Worm (Caenorhabditis elegans) whole organism, young adult: ENCODE data around the gene str-93.

Experiments used
- B0261.1 ChIP-seq: sonication (generic microtip); optimal IDR thresholded peaks from 2 replicates; lab custom pipeline; 2016; ENCODE audit warnings: mild to moderate bottlenecking, missing genetic modification characterization, moderate library complexity, missing compliant biosample characterization
- F23B12.7 ChIP-seq: sonication (generic microtip); optimal IDR thresholded peaks from 2 replicates; lab custom pipeline; 2017; ENCODE audit warnings: missing genetic modification characterization, mild to moderate bottlenecking, missing compliant biosample characterization, antibody characterized with exemption, moderate library complexity; ENCODE audit not compliant: insufficient read depth
- F49E8.2 ChIP-seq: sonication (generic microtip); optimal IDR thresholded peaks from 3 replicates; lab custom pipeline; 2017; ENCODE audit warnings: missing genetic modification characterization, mild to moderate bottlenecking, missing compliant biosample characterization, antibody characterized with exemption, moderate library complexity; ENCODE audit not compliant: insufficient read depth
- T07F8.4 ChIP-seq: sonication (generic microtip); optimal IDR thresholded peaks from 2 replicates; lab custom pipeline; 2016; ENCODE audit warnings: mild to moderate bottlenecking, missing genetic modification characterization, moderate library complexity, missing compliant biosample characterization
- Y56A3A.18 ChIP-seq: fragments of 200-800 bp; sonication (Bioruptor generic); IDR thresholded peaks from 2 replicates; pipeline ENCODE4 v1.3.6; 2022; ENCODE audit warnings: missing genetic modification reagents, missing genetic modification characterization, missing compliant biosample characterization
- Y79H2A.3 ChIP-seq: fragments of 200-800 bp; sonication (Bioruptor generic); conservative IDR thresholded peaks from 2 replicates; pipeline ENCODE4 v1.3.6; 2022; ENCODE audit warnings: missing genetic modification reagents, missing genetic modification characterization, missing compliant biosample characterization
- akir-1 ChIP-seq: fragments of 200-800 bp; sonication (Bioruptor generic); optimal IDR thresholded peaks from 2 replicates; lab custom pipeline; 2018; ENCODE audit warnings: mild to moderate bottlenecking, missing genetic modification characterization, moderate library complexity, missing compliant biosample characterization
- atf-7 ChIP-seq: sonication (generic microtip); optimal IDR thresholded peaks from 2 replicates; lab custom pipeline; 2017; ENCODE audit warnings: mild to moderate bottlenecking, missing genetic modification characterization, missing compliant biosample characterization
- attf-3 ChIP-seq: fragments of 200-800 bp; sonication (Bioruptor generic); conservative IDR thresholded peaks from 2 replicates; pipeline ENCODE4 v1.3.6; 2022; ENCODE audit warnings: missing genetic modification reagents, missing genetic modification characterization, missing compliant biosample characterization
- attf-5 ChIP-seq: fragments of 200-800 bp; sonication (Bioruptor generic); optimal IDR thresholded peaks from 2 replicates; lab custom pipeline; 2018; ENCODE audit warnings: mild to moderate bottlenecking, missing genetic modification characterization, missing compliant biosample characterization
- attf-6 ChIP-seq: fragments of 200-800 bp; sonication (Bioruptor generic); IDR thresholded peaks from 2 replicates; pipeline ENCODE4 v1.3.6; 2022; ENCODE audit warnings: missing genetic modification reagents, missing genetic modification characterization, missing compliant biosample characterization
- ceh-40 ChIP-seq: fragments of 200-800 bp; sonication (Bioruptor generic); IDR thresholded peaks from 2 replicates; pipeline ENCODE4 v1.3.6; 2022; ENCODE audit warnings: missing genetic modification characterization, missing compliant biosample characterization
- ceh-79 ChIP-seq: sonication (generic microtip); optimal IDR thresholded peaks from 2 replicates; lab custom pipeline; 2017; ENCODE audit warnings: mild to moderate bottlenecking, missing genetic modification characterization, missing compliant biosample characterization
- egl-18 ChIP-seq: fragments of 200-800 bp; sonication (Bioruptor generic); IDR thresholded peaks from 2 replicates; pipeline ENCODE4 v1.3.6; 2022; ENCODE audit warnings: missing genetic modification reagents, missing genetic modification characterization, missing compliant biosample characterization
- ets-4 ChIP-seq: fragments of 200-800 bp; sonication (Bioruptor generic); optimal IDR thresholded peaks from 2 replicates; lab custom pipeline; 2018; ENCODE audit warnings: mild to moderate bottlenecking, missing genetic modification characterization, missing compliant biosample characterization
- gei-17 ChIP-seq: fragments of 200-800 bp; sonication (Bioruptor generic); optimal IDR thresholded peaks from 2 replicates; lab custom pipeline; 2018; ENCODE audit warnings: mild to moderate bottlenecking, missing genetic modification characterization, missing compliant biosample characterization
- hsf-1 ChIP-seq: fragments of 200-800 bp; sonication (Bioruptor generic); IDR thresholded peaks from 2 replicates; pipeline ENCODE4 v1.3.6; 2022; ENCODE audit warnings: missing genetic modification reagents, missing genetic modification characterization, missing compliant biosample characterization
- let-607 ChIP-seq, 2 experiments: fragments of 200-800 bp in 1 of 2; sonication (Bioruptor generic) in 1 of 2; sonication (generic microtip) in 1 of 2; optimal IDR thresholded peaks; 2 replicates each; lab custom pipeline; 2016 to 2018; ENCODE audit warnings: mild to moderate bottlenecking in 2 of 2, missing compliant biosample characterization in 2 of 2, missing genetic modification characterization in 2 of 2, moderate library complexity in 2 of 2, missing genotype in 1 of 2
- lin-26 ChIP-seq: fragments of 200-800 bp; sonication (Bioruptor generic); IDR thresholded peaks from 2 replicates; pipeline ENCODE4 v1.3.6; 2022; ENCODE audit warnings: missing genetic modification reagents, missing genetic modification characterization, missing compliant biosample characterization
- madf-10 ChIP-seq: sonication (generic microtip); optimal IDR thresholded peaks from 2 replicates; lab custom pipeline; 2016; ENCODE audit warnings: mild to moderate bottlenecking, missing genetic modification characterization, missing compliant biosample characterization
- mes-4 ChIP-seq: sonication (generic microtip); optimal IDR thresholded peaks from 2 replicates; lab custom pipeline; 2016; ENCODE audit warnings: missing genotype, missing genetic modification characterization, missing compliant biosample characterization
- mxl-1 ChIP-seq: sonication (generic microtip); optimal IDR thresholded peaks from 2 replicates; lab custom pipeline; 2016; ENCODE audit warnings: missing genetic modification characterization, missing compliant biosample characterization
- nhr-27 ChIP-seq: fragments of 200-800 bp; sonication (Bioruptor generic); optimal IDR thresholded peaks from 2 replicates; lab custom pipeline; 2018; ENCODE audit warnings: mild to moderate bottlenecking, missing genetic modification characterization, moderate library complexity, missing compliant biosample characterization
- nhr-90 ChIP-seq: sonication (generic microtip); optimal IDR thresholded peaks from 2 replicates; lab custom pipeline; 2016; ENCODE audit warnings: missing genotype, mild to moderate bottlenecking, missing genetic modification characterization, missing compliant biosample characterization
- pbrm-1 ChIP-seq: fragments of 200-800 bp; sonication (Bioruptor generic); IDR thresholded peaks from 2 replicates; pipeline ENCODE4 v1.3.6; 2022; ENCODE audit warnings: missing genetic modification reagents, missing genetic modification characterization, missing compliant biosample characterization
- sea-2 ChIP-seq: fragments of 200-800 bp; sonication (Bioruptor generic); IDR thresholded peaks from 2 replicates; pipeline ENCODE4 v1.3.6; 2022; ENCODE audit warnings: missing genetic modification characterization, missing compliant biosample characterization
- snpc-1.3 ChIP-seq: sonication (generic microtip); optimal IDR thresholded peaks from 2 replicates; lab custom pipeline; 2017; ENCODE audit warnings: missing genetic modification characterization, mild to moderate bottlenecking, missing compliant biosample characterization, antibody characterized with exemption, moderate library complexity, missing genotype, missing genetic modification reagents; ENCODE audit not compliant: insufficient read depth
- somi-1 ChIP-seq: fragments of 200-800 bp; sonication (Bioruptor generic); optimal IDR thresholded peaks from 2 replicates; lab custom pipeline; 2018; ENCODE audit warnings: mild to moderate bottlenecking, missing genetic modification characterization, missing compliant biosample characterization
- tbx-9 ChIP-seq: sonication (generic microtip); optimal IDR thresholded peaks from 2 replicates; lab custom pipeline; 2016; ENCODE audit warnings: borderline replicate concordance, missing genetic modification characterization, inconsistent platforms, missing compliant biosample characterization
- unc-130 ChIP-seq: sonication (generic microtip); optimal IDR thresholded peaks from 2 replicates; lab custom pipeline; 2016; ENCODE audit warnings: missing genetic modification reagents, missing genetic modification characterization, missing compliant biosample characterization
- xnd-1 ChIP-seq: sonication (generic microtip); optimal IDR thresholded peaks from 2 replicates; lab custom pipeline; 2016; ENCODE audit warnings: missing genotype, missing genetic modification reagents, missing genetic modification characterization, missing compliant biosample characterization
- zfh-2 ChIP-seq: fragments of 200-800 bp; sonication (Bioruptor generic); conservative IDR thresholded peaks from 2 replicates; pipeline ENCODE4 v1.3.6; 2022; ENCODE audit warnings: missing genetic modification reagents, missing genetic modification characterization, missing compliant biosample characterization
- zim-3 ChIP-seq: sonication (generic microtip); optimal IDR thresholded peaks from 2 replicates; lab custom pipeline; 2017; ENCODE audit warnings: mild to moderate bottlenecking, missing genetic modification characterization, moderate library complexity, missing compliant biosample characterization
- ztf-18 ChIP-seq: sonication (generic microtip); optimal IDR thresholded peaks from 2 replicates; lab custom pipeline; 2016; ENCODE audit warnings: missing genotype, mild to moderate bottlenecking, missing genetic modification characterization, missing compliant biosample characterization
- ztf-22 ChIP-seq: fragments of 200-800 bp; sonication (Bioruptor generic); optimal IDR thresholded peaks from 2 replicates; lab custom pipeline; 2018; ENCODE audit warnings: mild to moderate bottlenecking, missing genetic modification characterization, moderate library complexity, missing compliant biosample characterization
- ztf-28 ChIP-seq: fragments of 200-800 bp; sonication (Bioruptor generic); IDR thresholded peaks from 2 replicates; pipeline ENCODE4 v1.3.6; 2022; ENCODE audit warnings: missing genetic modification reagents, missing genetic modification characterization, missing compliant biosample characterization
- ztf-3 ChIP-seq: fragments of 200-800 bp; sonication (Bioruptor generic); optimal IDR thresholded peaks from 2 replicates; lab custom pipeline; 2018; ENCODE audit warnings: mild to moderate bottlenecking, missing genetic modification characterization, missing compliant biosample characterization

Gene str-93

DNA sequence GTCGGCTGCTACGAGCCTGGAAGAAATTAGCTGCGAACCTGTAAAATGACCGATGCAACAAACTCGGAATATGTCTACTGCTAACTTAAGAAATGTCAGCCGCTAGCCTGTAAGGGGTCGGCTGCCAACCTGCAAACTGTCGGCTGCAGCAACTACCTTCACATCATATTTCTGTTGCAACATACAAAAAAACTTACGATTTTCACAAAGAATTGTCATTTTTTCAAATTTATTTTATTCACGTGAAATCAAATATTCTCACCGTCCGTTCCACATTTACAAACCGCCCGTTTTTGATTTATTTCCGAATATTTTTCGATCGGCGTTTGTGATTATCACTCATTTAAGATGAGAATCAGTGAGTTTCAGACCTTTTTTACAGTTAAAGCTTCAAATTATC, 26.4 kb upstream of the str-93 start, which contains the start of gene Y26G10.6:
Gene Y26G10.6 (plus strand): TSS at position 301 of the 400 bp plus-strand sequence.
- no peak for TF ChIP-seq hsf-1 (GFP tag; lab: Robert Waterston, UW)
- TF ChIP-seq Y79H2A.3 (GFP tag; lab: Robert Waterston, UW): no peak
- TF ChIP-seq atf-7 (tag; lab: Kevin White, UChicago): no peak
- TF ChIP-seq madf-10 (tag; lab: Kevin White, UChicago): no peak
- no peak for TF ChIP-seq ceh-40
- TF ChIP-seq T07F8.4 (tag; lab: Kevin White, UChicago): no peak
- no peak for TF ChIP-seq sea-2 (GFP tag; lab: Robert Waterston, UW)
- TF ChIP-seq attf-3: no peak
- TF ChIP-seq egl-18 (GFP tag; lab: Robert Waterston, UW): no peak
- TF ChIP-seq F23B12.7: no peak
- no peak for TF ChIP-seq unc-130 (GFP tag; lab: Kevin White, UChicago)
- no peak for TF ChIP-seq B0261.1 (tag; lab: Kevin White, UChicago)
- TF ChIP-seq mes-4 (tag; lab: Kevin White, UChicago): no peak
- TF ChIP-seq ztf-28: no peak

ce11 chrV:17699097-17699496, 25.9 kb upstream of the str-93 start, which contains the start of gene Y26G10.4:
Y26G10.4 (minus strand) TSS chrV:17699197.
- TF ChIP-seq ztf-18 (no peak), mxl-1 (tag; lab: Kevin White, UChicago) (no peak), ztf-22 (GFP tag; lab: Kevin White, UChicago) (no peak), akir-1 (GFP tag; lab: Kevin White, UChicago) (no peak), snpc-1.3 (tag; lab: Kevin White, UChicago) (no peak), let-607 (tag; optimal IDR thresholded peaks at IDR 0.05; lab: Kevin White, UChicago) (no peak), zfh-2 (no peak), attf-3 (no peak), somi-1 (no peak), F49E8.2 (no peak), xnd-1 (no peak), madf-10 (tag; lab: Kevin White, UChicago) (no peak), attf-6 (no peak), nhr-90 (tag; lab: Kevin White, UChicago) (no peak), zim-3 (tag; lab: Kevin White, UChicago) (no peak), attf-5 (GFP tag; lab: Kevin White, UChicago) (no peak), tbx-9 (tag; lab: Kevin White, UChicago) (no peak), ceh-79 (tag; lab: Kevin White, UChicago) (no peak), nhr-27 (tag; lab: Kevin White, UChicago) (no peak)

DNA sequence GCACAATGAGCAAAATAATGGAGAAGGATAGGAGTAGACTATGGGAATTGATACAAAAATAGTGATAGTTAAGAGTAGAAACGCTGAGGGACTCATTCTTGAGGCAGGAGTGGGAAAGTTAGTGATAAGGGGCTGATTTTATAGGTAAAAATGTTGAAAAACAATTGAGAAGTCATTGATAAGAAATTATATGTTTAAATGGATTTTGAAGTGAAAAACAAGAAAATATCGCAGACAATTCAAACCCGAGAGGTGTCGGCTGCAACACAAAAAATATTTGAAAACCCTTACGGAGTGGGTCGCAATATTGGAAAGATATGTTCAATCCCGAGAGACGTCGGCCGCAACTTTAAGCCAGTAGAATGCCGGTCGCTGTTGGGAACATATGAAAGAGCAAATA, 23.5 kb upstream of the str-93 start, which contains the start of gene spp-29:
Gene spp-29 (minus strand): TSS at position 101 of the 400 bp plus-strand sequence.
- no peak for TF ChIP-seq lin-26 (GFP tag; lab: Robert Waterston, UW)
- no peak for TF ChIP-seq pbrm-1
- TF ChIP-seq zim-3 (tag; lab: Kevin White, UChicago): no peak
- no peak for TF ChIP-seq Y56A3A.18 (GFP tag; lab: Robert Waterston, UW)
- TF ChIP-seq atf-7 (tag; lab: Kevin White, UChicago): no peak
- TF ChIP-seq ztf-3 (GFP tag; lab: Kevin White, UChicago): no peak
- TF ChIP-seq ztf-28: no peak
- TF ChIP-seq ets-4: no peak
- no peak for TF ChIP-seq gei-17 (GFP tag; lab: Kevin White, UChicago)
